Worm (Caenorhabditis elegans): ENCODE results near the gene C09F12.3.

DNA sequence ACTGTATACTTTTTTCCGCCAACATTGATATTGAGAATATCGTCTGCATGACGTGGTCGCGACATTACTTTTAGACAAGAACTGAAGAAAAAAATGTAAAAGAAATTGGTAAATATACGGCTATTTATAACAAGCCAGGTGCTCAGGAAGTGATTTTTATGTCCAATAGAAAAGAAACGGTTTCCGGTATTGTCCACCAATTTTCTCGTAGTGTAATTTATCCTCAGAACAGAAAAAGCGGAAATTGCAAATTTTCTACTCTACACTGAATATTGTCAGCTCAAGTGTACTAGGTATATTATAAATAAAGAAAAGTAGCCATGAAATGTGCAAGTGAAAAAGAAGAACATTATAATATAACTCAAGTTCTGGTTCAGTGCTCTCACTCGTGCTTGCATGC lies 43.5 kb downstream of the C09F12.3 start, which contains the start of gene F59F3.6:
- TF ChIP-seq flt-1 (GFP tag; IDR thresholded peaks at IDR 0.05) (no peak), tab-1 (GFP tag; IDR thresholded peaks at IDR 0.05) (no peak), cog-1 (tag; optimal IDR thresholded peaks at IDR 0.05) (no peak), T22C8.4 (GFP tag; IDR thresholded peaks at IDR 0.05) (no peak), ref-1 (GFP tag; conservative IDR thresholded peaks at IDR 0.05) (no peak), ztf-23 (GFP tag; IDR thresholded peaks at IDR 0.05) (no peak), ztf-29 (GFP tag; IDR thresholded peaks at IDR 0.05) (no peak), klf-2 (GFP tag; conservative IDR thresholded peaks at IDR 0.05) (no peak), med-1 (GFP tag; optimal IDR thresholded peaks at IDR 0.05; ENCODE audit: insufficient read depth) (no peak)

Data from whole organism, midembryonic.